Fruit fly (Drosophila melanogaster) whole organism, embryonic: ENCODE measurements around the gene ich.
A peak's percentile ranks its signal among the peaks of the same experiment; 100 is the strongest.

Experiments
- Antp ChIP-seq: fragments of 200-800 bp; sonication (Bioruptor generic); optimal IDR thresholded peaks from 3 replicates; lab custom pipeline; 2016; ENCODE audit warnings: missing biosample characterization, missing genetic modification characterization
- CG10267 ChIP-seq: fragments of 200-800 bp; sonication (Bioruptor generic); optimal IDR thresholded peaks from 2 replicates; lab custom pipeline; 2018; ENCODE audit warnings: missing biosample characterization, mild to moderate bottlenecking, missing genetic modification characterization, moderate library complexity
- CG11085 ChIP-seq: fragments of 200-800 bp; sonication (Bioruptor generic); IDR thresholded peaks from 2 replicates; pipeline ENCODE4 v1.3.6; 2022; ENCODE audit warnings: missing biosample characterization, missing genetic modification characterization
- CG12391 ChIP-seq: fragments of 200-800 bp; sonication (Bioruptor generic); optimal IDR thresholded peaks from 3 replicates; lab custom pipeline; 2018; ENCODE audit warnings: missing biosample characterization, mild to moderate bottlenecking, missing genetic modification characterization, moderate library complexity
- CG14050 ChIP-seq: fragments of 200-800 bp; sonication (Bioruptor generic); IDR thresholded peaks from 3 replicates; pipeline ENCODE4 v1.3.6; 2022; ENCODE audit warnings: missing biosample characterization, missing genetic modification characterization
- CG15479 ChIP-seq: fragments of 200-800 bp; sonication (Bioruptor generic); optimal IDR thresholded peaks from 3 replicates; lab custom pipeline; 2019; ENCODE audit warnings: missing biosample characterization, mild to moderate bottlenecking, missing genetic modification characterization, moderate library complexity
- CG15514 ChIP-seq: fragments of 200-800 bp; sonication (Bioruptor generic); optimal IDR thresholded peaks from 3 replicates; lab custom pipeline; 2017; ENCODE audit warnings: missing biosample characterization, missing genetic modification characterization, mild to moderate bottlenecking, moderate library complexity, missing genetic modification reagents
- CG16813 ChIP-seq: fragments of 200-800 bp; sonication (Bioruptor generic); IDR thresholded peaks from 3 replicates; pipeline ENCODE4 v1.3.6; 2022; ENCODE audit warnings: missing biosample characterization, missing genetic modification characterization; ENCODE audit not compliant: partially characterized antibody
- CG17385 ChIP-seq: fragments of 200-800 bp; sonication (Bioruptor generic); optimal IDR thresholded peaks from 3 replicates; lab custom pipeline; 2018; ENCODE audit warnings: missing biosample characterization, mild to moderate bottlenecking, missing genetic modification characterization
- CG2199 ChIP-seq: fragments of 200-800 bp; sonication (Bioruptor generic); IDR thresholded peaks from 3 replicates; pipeline ENCODE4 v1.3.6; 2022; ENCODE audit warnings: missing biosample characterization, missing genetic modification characterization
- CG34376 ChIP-seq: fragments of 200-800 bp; sonication (Bioruptor generic); optimal IDR thresholded peaks from 2 replicates; lab custom pipeline; 2018; ENCODE audit warnings: missing biosample characterization, mild to moderate bottlenecking, missing genetic modification characterization
- CG3995 ChIP-seq: fragments of 200-800 bp; sonication (Bioruptor generic); optimal IDR thresholded peaks from 3 replicates; lab custom pipeline; 2016; ENCODE audit warnings: missing biosample characterization, missing genetic modification characterization
- CG4617 ChIP-seq: fragments of 200-800 bp; sonication (Bioruptor generic); optimal IDR thresholded peaks from 3 replicates; lab custom pipeline; 2016; ENCODE audit warnings: missing biosample characterization, missing genetic modification characterization, borderline replicate concordance
- CG8924 ChIP-seq: fragments of 200-800 bp; optimal IDR thresholded peaks from 3 replicates; lab custom pipeline; 2019; ENCODE audit warnings: missing biosample characterization, mild to moderate bottlenecking, missing genetic modification characterization, moderate library complexity
- CG9215 ChIP-seq: fragments of 200-800 bp; sonication (Bioruptor generic); IDR thresholded peaks from 2 replicates; pipeline ENCODE4 v1.3.6; 2022; ENCODE audit warnings: missing biosample characterization, missing genetic modification characterization
- CG9817 ChIP-seq: fragments of 200-800 bp; sonication (Bioruptor generic); optimal IDR thresholded peaks from 2 replicates; lab custom pipeline; 2018; ENCODE audit warnings: missing biosample characterization, mild to moderate bottlenecking, missing genetic modification characterization, moderate library complexity
- Camta ChIP-seq: fragments of 200-800 bp; sonication (Bioruptor generic); optimal IDR thresholded peaks from 2 replicates; lab custom pipeline; 2016; ENCODE audit warnings: missing biosample characterization, missing genetic modification characterization
- Dbx ChIP-seq: fragments of 200-800 bp; sonication (Bioruptor generic); IDR thresholded peaks from 3 replicates; pipeline ENCODE4 v1.3.6; 2022; ENCODE audit warnings: missing biosample characterization, missing genetic modification characterization
- Dek ChIP-seq: fragments of 200-800 bp; sonication (Bioruptor generic); optimal IDR thresholded peaks from 3 replicates; lab custom pipeline; 2019; ENCODE audit warnings: missing biosample characterization, mild to moderate bottlenecking, missing genetic modification characterization, moderate library complexity
- Doc3 ChIP-seq: fragments of 200-800 bp; sonication (Bioruptor generic); IDR thresholded peaks from 3 replicates; pipeline ENCODE4 v1.3.6; 2022; ENCODE audit warnings: missing biosample characterization, missing genetic modification characterization; ENCODE audit not compliant: partially characterized antibody
- HLH3B ChIP-seq: fragments of 200-800 bp; sonication (Bioruptor generic); IDR thresholded peaks from 2 replicates; pipeline ENCODE4 v1.3.6; 2022; ENCODE audit warnings: missing biosample characterization, missing genetic modification characterization
- HLH54F ChIP-seq: fragments of 200-800 bp; sonication (Bioruptor generic); optimal IDR thresholded peaks from 3 replicates; lab custom pipeline; 2016; ENCODE audit warnings: missing biosample characterization, missing genetic modification characterization
- Hey ChIP-seq: fragments of 200-800 bp; sonication (Bioruptor generic); optimal IDR thresholded peaks from 3 replicates; lab custom pipeline; 2018; ENCODE audit warnings: missing biosample characterization, mild to moderate bottlenecking, missing genetic modification characterization
- Hmx ChIP-seq: fragments of 200-800 bp; sonication (Bioruptor generic); optimal IDR thresholded peaks from 2 replicates; lab custom pipeline; 2016; ENCODE audit warnings: missing biosample characterization, missing genetic modification characterization
- Lhr ChIP-seq: fragments of 200-800 bp; sonication (Bioruptor generic); optimal IDR thresholded peaks from 3 replicates; lab custom pipeline; 2017; ENCODE audit warnings: mild to moderate bottlenecking, missing biosample characterization, missing genetic modification reagents, missing genetic modification characterization
- MTF-1 ChIP-seq: fragments of 200-800 bp; sonication (Bioruptor generic); optimal IDR thresholded peaks from 2 replicates; lab custom pipeline; 2018; ENCODE audit warnings: missing biosample characterization, mild to moderate bottlenecking, missing genetic modification characterization, borderline replicate concordance
- Side ChIP-seq: fragments of 200-800 bp; sonication (Bioruptor generic); optimal IDR thresholded peaks from 2 replicates; lab custom pipeline; 2016; ENCODE audit warnings: missing biosample characterization, missing genetic modification characterization
- Sin3A ChIP-seq: fragments of >200 bp; optimal IDR thresholded peaks from 2 replicates; lab custom pipeline; 2018
- Trl ChIP-seq, 3 experiments: fragments of >200 bp in 2 of 3; fragments of 200-800 bp in 1 of 3; sonication (Bioruptor generic) in 1 of 3; optimal IDR thresholded peaks; 2 replicates in 1 of 3; 3 replicates in 2 of 3; lab custom pipeline; 2016 to 2017; ENCODE audit warnings: missing biosample characterization in 1 of 3, missing genetic modification characterization in 1 of 3
- YL-1 ChIP-seq: fragments of 200-800 bp; sonication (Bioruptor generic); optimal IDR thresholded peaks from 3 replicates; lab custom pipeline; 2017; ENCODE audit warnings: missing biosample characterization, mild to moderate bottlenecking, missing genetic modification characterization
- ash1 ChIP-seq: fragments of 200-800 bp; sonication (Bioruptor generic); optimal IDR thresholded peaks from 2 replicates; lab custom pipeline; 2018; ENCODE audit warnings: missing biosample characterization, mild to moderate bottlenecking, missing genetic modification characterization
- ato ChIP-seq: fragments of 200-800 bp; sonication (Bioruptor generic); IDR thresholded peaks from 2 replicates; pipeline ENCODE4 v1.3.6; 2022; ENCODE audit warnings: missing biosample characterization, missing genetic modification characterization; ENCODE audit not compliant: partially characterized antibody
- bbx ChIP-seq: fragments of 200-800 bp; sonication (Bioruptor generic); IDR thresholded peaks from 2 replicates; pipeline ENCODE4 v1.3.6; 2022; ENCODE audit warnings: missing biosample characterization, missing genetic modification characterization; ENCODE audit not compliant: partially characterized antibody
- dan ChIP-seq: fragments of 200-800 bp; sonication (Bioruptor generic); IDR thresholded peaks from 2 replicates; pipeline ENCODE4 v1.3.6; 2022; ENCODE audit warnings: missing biosample characterization, missing genetic modification characterization
- disco-r ChIP-seq: fragments of 200-800 bp; sonication (Bioruptor generic); optimal IDR thresholded peaks from 2 replicates; lab custom pipeline; 2016; ENCODE audit warnings: missing biosample characterization, missing genetic modification characterization
- dpn ChIP-seq, 2 experiments: fragments of 200-800 bp; sonication (Bioruptor generic); optimal IDR thresholded peaks; 3 replicates each; lab custom pipeline; 2016; ENCODE audit warnings: missing biosample characterization in 2 of 2, missing genetic modification characterization in 2 of 2
- gfzf ChIP-seq: fragments of 200-800 bp; sonication (Bioruptor generic); optimal IDR thresholded peaks from 2 replicates; lab custom pipeline; 2016; ENCODE audit warnings: missing biosample characterization, mild to moderate bottlenecking, missing genetic modification characterization, moderate library complexity
- ind ChIP-seq: fragments of 200-800 bp; sonication (Bioruptor generic); optimal IDR thresholded peaks from 3 replicates; lab custom pipeline; 2016; ENCODE audit warnings: missing biosample characterization, missing genetic modification characterization
- jing ChIP-seq: fragments of 200-800 bp; sonication (Bioruptor generic); optimal IDR thresholded peaks from 2 replicates; lab custom pipeline; 2018; ENCODE audit warnings: missing biosample characterization, mild to moderate bottlenecking, missing genetic modification characterization
- knrl ChIP-seq: fragments of 200-800 bp; sonication (Bioruptor generic); IDR thresholded peaks from 3 replicates; pipeline ENCODE4 v1.3.6; 2022; ENCODE audit warnings: missing biosample characterization, missing genetic modification characterization; ENCODE audit not compliant: partially characterized antibody
- mam ChIP-seq: fragments of 200-800 bp; sonication (Bioruptor generic); optimal IDR thresholded peaks from 3 replicates; lab custom pipeline; 2016; ENCODE audit warnings: missing biosample characterization, missing genetic modification characterization
- nerfin-1 ChIP-seq: fragments of 200-800 bp; sonication (Bioruptor generic); optimal IDR thresholded peaks from 3 replicates; lab custom pipeline; 2019; ENCODE audit warnings: missing biosample characterization, mild to moderate bottlenecking, missing genetic modification characterization, moderate library complexity
- pros ChIP-seq: fragments of 200-800 bp; sonication (Bioruptor generic); optimal IDR thresholded peaks from 3 replicates; lab custom pipeline; 2019; ENCODE audit warnings: missing biosample characterization, mild to moderate bottlenecking, missing genetic modification characterization, moderate library complexity
- row ChIP-seq: fragments of 200-800 bp; sonication (Bioruptor generic); IDR thresholded peaks from 3 replicates; pipeline ENCODE4 v1.3.6; 2022; ENCODE audit warnings: missing biosample characterization, missing genetic modification characterization
- schlank ChIP-seq: fragments of 200-800 bp; sonication (Bioruptor generic); optimal IDR thresholded peaks from 2 replicates; lab custom pipeline; 2018; ENCODE audit warnings: missing biosample characterization, mild to moderate bottlenecking, missing genetic modification characterization
- sd ChIP-seq: fragments of 200-800 bp; sonication (Bioruptor generic); optimal IDR thresholded peaks from 3 replicates; lab custom pipeline; 2018; ENCODE audit warnings: missing biosample characterization, mild to moderate bottlenecking, missing genetic modification characterization, moderate library complexity
- slbo ChIP-seq: fragments of 200-800 bp; sonication (Bioruptor generic); IDR thresholded peaks from 2 replicates; pipeline ENCODE4 v1.3.6; 2022; ENCODE audit warnings: missing biosample characterization, missing genetic modification characterization
- ssp ChIP-seq: fragments of 200-800 bp; sonication (Bioruptor generic); IDR thresholded peaks from 2 replicates; pipeline ENCODE4 v1.3.6; 2022; ENCODE audit warnings: missing biosample characterization, missing genetic modification characterization
- unpg ChIP-seq: fragments of 200-800 bp; sonication (Bioruptor generic); optimal IDR thresholded peaks from 3 replicates; lab custom pipeline; 2018; ENCODE audit warnings: missing biosample characterization, mild to moderate bottlenecking, missing genetic modification characterization, moderate library complexity

Gene ich

DNA sequence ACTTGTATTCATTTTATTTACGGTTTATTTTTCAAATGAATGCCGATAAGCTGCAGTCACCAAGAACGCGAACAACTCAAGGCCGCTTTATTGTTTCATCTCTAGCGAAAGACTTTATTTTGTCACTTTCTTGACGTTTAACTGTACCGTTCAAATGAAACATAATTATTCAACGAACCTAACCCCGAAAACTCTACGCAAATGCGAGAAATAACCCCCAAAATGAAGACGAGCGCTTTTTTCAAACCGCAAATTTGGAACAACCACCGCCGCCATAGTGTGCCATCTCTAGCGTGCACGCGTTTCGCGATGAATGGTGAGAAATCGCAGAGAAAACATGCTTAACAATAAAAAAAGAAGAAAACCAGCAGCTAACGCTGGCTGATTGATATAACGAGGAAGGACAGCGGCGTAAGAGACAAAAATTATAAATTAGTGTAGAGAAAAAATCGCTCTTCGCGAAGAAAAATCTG lies 21.8 kb upstream of the ich start, which contains the start of gene CG11970 (continued):
- no peak for TF ChIP-seq sd
- peak; percentile 60; the same call in 2 of the 3 replicates for TF ChIP-seq Doc3 (GFP tag; lab: Robert Waterston, UW)
- peak; percentile 55 for TF ChIP-seq ind (GFP tag; lab: Kevin White, UChicago)
- TF ChIP-seq CG8924 (tag; lab: Kevin White, UChicago): peak; percentile 11
- peak; percentile 32 for TF ChIP-seq Camta
- TF ChIP-seq Hmx: no peak
- TF ChIP-seq Side (GFP tag; lab: Kevin White, UChicago): peak; percentile 30
- no peak for TF ChIP-seq CG15479 (GFP tag; lab: Kevin White, UChicago)
- peak; percentile 69 for TF ChIP-seq CG4617 (GFP tag; lab: Kevin White, UChicago)
- 0 out of 2 replicates have a peak, but pooled peaks have one; percentile 10 for TF ChIP-seq ssp (GFP tag; lab: Robert Waterston, UW)
- TF ChIP-seq disco-r (GFP tag; lab: Kevin White, UChicago): no peak
- peak; percentile 26 for TF ChIP-seq HLH54F (GFP tag; lab: Kevin White, UChicago)
- TF ChIP-seq CG34376 (GFP tag; lab: Kevin White, UChicago): peak; percentile 5
- 0 out of 3 replicates have a peak, but pooled peaks have one; percentile 15 for TF ChIP-seq Dbx
- TF ChIP-seq Trl (optimal IDR thresholded peaks at IDR 0.05; lab: Kevin White, UChicago): no peak
- TF ChIP-seq Trl (GFP tag; optimal IDR thresholded peaks at IDR 0.05; lab: Kevin White, UChicago): peak; percentile 59
- peak; percentile 32 for TF ChIP-seq CG12391 (tag; lab: Kevin White, UChicago)
- peak; percentile 42 for TF ChIP-seq gfzf (GFP tag; lab: Kevin White, UChicago)
- peak; percentile 66 for TF ChIP-seq CG15514 (GFP tag; lab: Kevin White, UChicago)
- TF ChIP-seq CG17385 (GFP tag; lab: Kevin White, UChicago): peak; percentile 70
- TF ChIP-seq bbx (GFP tag; lab: Robert Waterston, UW): 0 out of 2 replicates have a peak, but pooled peaks have one; percentile 28
- TF ChIP-seq Sin3A: peak; percentile 79
- 0 out of 2 replicates have a peak, but pooled peaks have one; percentile 19 for TF ChIP-seq ato (GFP tag; lab: Robert Waterston, UW)
- peak; percentile 73 for TF ChIP-seq slbo (GFP tag; lab: Robert Waterston, UW)
- TF ChIP-seq CG16813 (GFP tag; lab: Robert Waterston, UW): peak; percentile 65
- peak; percentile 61 for TF ChIP-seq CG9215 (GFP tag; lab: Robert Waterston, UW)
- no peak for TF ChIP-seq MTF-1 (GFP tag; lab: Kevin White, UChicago)
- peak; percentile 45 for TF ChIP-seq Antp (GFP tag; lab: Kevin White, UChicago)
- peak; percentile 51 to 61 for TF ChIP-seq dpn (GFP tag; optimal IDR thresholded peaks at IDR 0.05; lab: Kevin White, UChicago)
- 0 out of 2 replicates have a peak, but pooled peaks have one; percentile 44 for TF ChIP-seq CG11085
- peak; percentile 11 for TF ChIP-seq Lhr (GFP tag; lab: Kevin White, UChicago)
- TF ChIP-seq CG9817: peak; percentile 49
- peak; percentile 26 for TF ChIP-seq YL-1 (GFP tag; lab: Kevin White, UChicago)
- no peak for TF ChIP-seq unpg (GFP tag; lab: Kevin White, UChicago)
- TF ChIP-seq CG3995 (GFP tag; lab: Kevin White, UChicago): peak; percentile 20
- peak; percentile 76 for TF ChIP-seq row
- TF ChIP-seq Dek (tag; lab: Kevin White, UChicago): peak; percentile 1
- 0 out of 3 replicates have a peak, but pooled peaks have one; percentile 49 for TF ChIP-seq CG2199 (GFP tag; lab: Robert Waterston, UW)
- TF ChIP-seq CG10267 (tag; lab: Kevin White, UChicago): peak; percentile 17
- 0 out of 3 replicates have a peak, but pooled peaks have one; percentile 10 for TF ChIP-seq CG14050 (GFP tag; lab: Robert Waterston, UW)
- TF ChIP-seq dan (GFP tag; lab: Robert Waterston, UW): no peak
- TF ChIP-seq jing (GFP tag; lab: Kevin White, UChicago): no peak
- peak; percentile 8 for TF ChIP-seq nerfin-1 (tag; lab: Kevin White, UChicago)
- TF ChIP-seq mam: peak; percentile 49
- TF ChIP-seq HLH3B (GFP tag; lab: Robert Waterston, UW): no peak
- TF ChIP-seq schlank (tag; lab: Kevin White, UChicago): no peak
- TF ChIP-seq knrl (GFP tag; lab: Robert Waterston, UW): peak; percentile 74
- TF ChIP-seq pros (GFP tag; lab: Kevin White, UChicago): peak; percentile 64
- TF ChIP-seq ash1 (GFP tag; lab: Kevin White, UChicago): no peak
- no peak for TF ChIP-seq Hey (tag; lab: Kevin White, UChicago)
